Worm (Caenorhabditis elegans) whole organism, young adult: ENCODE measurements around the gene unc-22.

ENCODE experiments used
- B0261.1 ChIP-seq: sonication (generic microtip); optimal IDR thresholded peaks from 2 replicates; lab custom pipeline; 2016; ENCODE audit warnings: mild to moderate bottlenecking, missing genetic modification characterization, moderate library complexity, missing compliant biosample characterization
- F23B12.7 ChIP-seq: sonication (generic microtip); optimal IDR thresholded peaks from 2 replicates; lab custom pipeline; 2017; ENCODE audit warnings: missing genetic modification characterization, mild to moderate bottlenecking, missing compliant biosample characterization, antibody characterized with exemption, moderate library complexity; ENCODE audit not compliant: insufficient read depth
- F37B4.10 ChIP-seq: fragments of 200-800 bp; sonication (Bioruptor generic); IDR thresholded peaks from 2 replicates; pipeline ENCODE4 v1.3.6; 2022; ENCODE audit warnings: missing genetic modification characterization, missing compliant biosample characterization
- F55B11.4 ChIP-seq: sonication (generic microtip); optimal IDR thresholded peaks from 2 replicates; lab custom pipeline; 2016; ENCODE audit warnings: missing compliant biosample characterization, missing genetic modification characterization, borderline replicate concordance; ENCODE audit not compliant: insufficient read depth
- F57A8.1 ChIP-seq: fragments of 200-800 bp; sonication (Bioruptor generic); optimal IDR thresholded peaks from 2 replicates; lab custom pipeline; 2018; ENCODE audit warnings: mild to moderate bottlenecking, missing genetic modification characterization, moderate library complexity, missing compliant biosample characterization
- F57C9.4 ChIP-seq: sonication (generic microtip); optimal IDR thresholded peaks from 2 replicates; lab custom pipeline; 2017; ENCODE audit warnings: mild to moderate bottlenecking, missing genetic modification characterization, missing compliant biosample characterization
- K12H6.12 ChIP-seq: fragments of 200-800 bp; sonication (Bioruptor generic); optimal IDR thresholded peaks from 2 replicates; lab custom pipeline; 2018; ENCODE audit warnings: mild to moderate bottlenecking, missing genetic modification characterization, missing compliant biosample characterization
- ama-1 ChIP-seq, 3 experiments: fragments of 150-350 bp in 1 of 3; sonication (generic microtip) in 2 of 3; optimal IDR thresholded peaks; 2 replicates each; lab custom pipeline; 2014 to 2018; ENCODE audit warnings: missing biosample characterization in 2 of 3, missing genetic modification characterization in 2 of 3, missing genetic modification reagents in 2 of 3
- atf-7 ChIP-seq: sonication (generic microtip); optimal IDR thresholded peaks from 2 replicates; lab custom pipeline; 2017; ENCODE audit warnings: mild to moderate bottlenecking, missing genetic modification characterization, missing compliant biosample characterization
- attf-3 ChIP-seq: fragments of 200-800 bp; sonication (Bioruptor generic); conservative IDR thresholded peaks from 2 replicates; pipeline ENCODE4 v1.3.6; 2022; ENCODE audit warnings: missing genetic modification reagents, missing genetic modification characterization, missing compliant biosample characterization
- attf-6 ChIP-seq: fragments of 200-800 bp; sonication (Bioruptor generic); IDR thresholded peaks from 2 replicates; pipeline ENCODE4 v1.3.6; 2022; ENCODE audit warnings: missing genetic modification reagents, missing genetic modification characterization, missing compliant biosample characterization
- ccch-3 ChIP-seq: fragments of 200-800 bp; sonication (Bioruptor generic); optimal IDR thresholded peaks from 2 replicates; lab custom pipeline; 2018; ENCODE audit warnings: mild to moderate bottlenecking, missing genetic modification characterization, missing compliant biosample characterization
- cebp-1 ChIP-seq, 2 experiments: fragments of 200-800 bp in 1 of 2; sonication (Bioruptor generic) in 1 of 2; sonication (generic microtip) in 1 of 2; IDR thresholded peaks in 1 of 2; optimal IDR thresholded peaks in 1 of 2; 2 replicates each; pipeline versions ENCODE4 v1.3.6 to Lab custom; 2017 to 2022; ENCODE audit warnings: missing compliant biosample characterization in 2 of 2, missing genetic modification characterization in 2 of 2, mild to moderate bottlenecking in 1 of 2, missing genetic modification reagents in 1 of 2, moderate library complexity in 1 of 2
- cebp-2 ChIP-seq: fragments of 200-800 bp; sonication (Bioruptor generic); IDR thresholded peaks from 2 replicates; pipeline ENCODE4 v1.3.6; 2022; ENCODE audit warnings: missing genetic modification characterization, missing compliant biosample characterization
- ekl-4 ChIP-seq: fragments of 200-800 bp; sonication (Bioruptor generic); IDR thresholded peaks from 2 replicates; pipeline ENCODE4 v1.3.6; 2022; ENCODE audit warnings: missing genetic modification reagents, missing genetic modification characterization, missing compliant biosample characterization
- gei-17 ChIP-seq: fragments of 200-800 bp; sonication (Bioruptor generic); optimal IDR thresholded peaks from 2 replicates; lab custom pipeline; 2018; ENCODE audit warnings: mild to moderate bottlenecking, missing genetic modification characterization, missing compliant biosample characterization
- hlh-12 ChIP-seq: sonication (generic microtip); optimal IDR thresholded peaks from 2 replicates; lab custom pipeline; 2016; ENCODE audit warnings: missing genetic modification characterization, missing compliant biosample characterization
- hmg-1.2 ChIP-seq: fragments of 200-800 bp; sonication (Bioruptor generic); IDR thresholded peaks from 2 replicates; pipeline ENCODE4 v1.3.6; 2022; ENCODE audit warnings: missing genetic modification reagents, missing genetic modification characterization, missing compliant biosample characterization
- hsf-1 ChIP-seq: fragments of 200-800 bp; sonication (Bioruptor generic); IDR thresholded peaks from 2 replicates; pipeline ENCODE4 v1.3.6; 2022; ENCODE audit warnings: missing genetic modification reagents, missing genetic modification characterization, missing compliant biosample characterization
- lag-1 ChIP-seq: fragments of 200-800 bp; sonication (Bioruptor generic); IDR thresholded peaks from 2 replicates; pipeline ENCODE4 v1.3.6; 2022; ENCODE audit warnings: missing genetic modification reagents, missing genetic modification characterization, missing compliant biosample characterization
- lin-26 ChIP-seq: fragments of 200-800 bp; sonication (Bioruptor generic); IDR thresholded peaks from 2 replicates; pipeline ENCODE4 v1.3.6; 2022; ENCODE audit warnings: missing genetic modification reagents, missing genetic modification characterization, missing compliant biosample characterization
- lin-54 ChIP-seq: fragments of 200-800 bp; sonication (Bioruptor generic); optimal IDR thresholded peaks from 2 replicates; lab custom pipeline; 2018; ENCODE audit warnings: mild to moderate bottlenecking, missing genetic modification characterization, missing compliant biosample characterization
- madf-10 ChIP-seq: sonication (generic microtip); optimal IDR thresholded peaks from 2 replicates; lab custom pipeline; 2016; ENCODE audit warnings: mild to moderate bottlenecking, missing genetic modification characterization, missing compliant biosample characterization
- mel-28 ChIP-seq: sonication (generic microtip); optimal IDR thresholded peaks from 2 replicates; lab custom pipeline; 2016; ENCODE audit warnings: borderline replicate concordance, mild to moderate bottlenecking, missing genetic modification characterization, missing compliant biosample characterization
- mxl-1 ChIP-seq: sonication (generic microtip); optimal IDR thresholded peaks from 2 replicates; lab custom pipeline; 2016; ENCODE audit warnings: missing genetic modification characterization, missing compliant biosample characterization
- nfya-2 ChIP-seq: fragments of 200-800 bp; sonication (Bioruptor generic); IDR thresholded peaks from 2 replicates; pipeline ENCODE4 v1.3.6; 2022; ENCODE audit warnings: missing genetic modification reagents, missing genetic modification characterization, missing compliant biosample characterization
- nhr-27 ChIP-seq: fragments of 200-800 bp; sonication (Bioruptor generic); optimal IDR thresholded peaks from 2 replicates; lab custom pipeline; 2018; ENCODE audit warnings: mild to moderate bottlenecking, missing genetic modification characterization, moderate library complexity, missing compliant biosample characterization
- nhr-90 ChIP-seq: sonication (generic microtip); optimal IDR thresholded peaks from 2 replicates; lab custom pipeline; 2016; ENCODE audit warnings: missing genotype, mild to moderate bottlenecking, missing genetic modification characterization, missing compliant biosample characterization
- pha-4 ChIP-seq: fragments of 150-350 bp; sonication (generic microtip); optimal IDR thresholded peaks from 2 replicates; lab custom pipeline; 2014; ENCODE audit warnings: missing biosample characterization, missing genetic modification reagents, missing genetic modification characterization
- repo-1 ChIP-seq: sonication (generic microtip); optimal IDR thresholded peaks from 2 replicates; lab custom pipeline; 2017; ENCODE audit warnings: mild to moderate bottlenecking, missing genetic modification characterization, missing compliant biosample characterization
- rpc-1 ChIP-seq, 2 experiments: fragments of 150-350 bp in 1 of 2; sonication (generic microtip) in 1 of 2; optimal IDR thresholded peaks; 2 replicates each; lab custom pipeline; 2014 to 2018; ENCODE audit warnings: missing biosample characterization in 1 of 2, missing genetic modification characterization in 1 of 2, missing genetic modification reagents in 1 of 2, missing genotype in 1 of 2
- snpc-4 ChIP-seq, 5 experiments: fragments of 150-350 bp in 1 of 5; sonication (generic microtip) in 4 of 5; optimal IDR thresholded peaks; 2 replicates each; lab custom pipeline; 2014 to 2018; ENCODE audit warnings: missing genetic modification characterization in 5 of 5, missing biosample characterization in 3 of 5, antibody characterized with exemption in 2 of 5, mild to moderate bottlenecking in 2 of 5, missing compliant biosample characterization in 2 of 5, missing genotype in 2 of 5, moderate library complexity in 2 of 5, missing genetic modification reagents in 1 of 5
- somi-1 ChIP-seq: fragments of 200-800 bp; sonication (Bioruptor generic); optimal IDR thresholded peaks from 2 replicates; lab custom pipeline; 2018; ENCODE audit warnings: mild to moderate bottlenecking, missing genetic modification characterization, missing compliant biosample characterization
- sptf-2 ChIP-seq: fragments of 200-800 bp; sonication (Bioruptor generic); optimal IDR thresholded peaks from 2 replicates; lab custom pipeline; 2018; ENCODE audit warnings: mild to moderate bottlenecking, missing genetic modification characterization, missing compliant biosample characterization
- tbp1 ChIP-seq: fragments of 200-800 bp; sonication (Bioruptor generic); optimal IDR thresholded peaks from 2 replicates; lab custom pipeline; 2018; ENCODE audit warnings: mild to moderate bottlenecking, missing genetic modification characterization, missing compliant biosample characterization
- unc-130 ChIP-seq: sonication (generic microtip); optimal IDR thresholded peaks from 2 replicates; lab custom pipeline; 2016; ENCODE audit warnings: missing genetic modification reagents, missing genetic modification characterization, missing compliant biosample characterization
- xnd-1 ChIP-seq: sonication (generic microtip); optimal IDR thresholded peaks from 2 replicates; lab custom pipeline; 2016; ENCODE audit warnings: missing genotype, missing genetic modification reagents, missing genetic modification characterization, missing compliant biosample characterization
- zfh-2 ChIP-seq: fragments of 200-800 bp; sonication (Bioruptor generic); conservative IDR thresholded peaks from 2 replicates; pipeline ENCODE4 v1.3.6; 2022; ENCODE audit warnings: missing genetic modification reagents, missing genetic modification characterization, missing compliant biosample characterization
- zim-3 ChIP-seq: sonication (generic microtip); optimal IDR thresholded peaks from 2 replicates; lab custom pipeline; 2017; ENCODE audit warnings: mild to moderate bottlenecking, missing genetic modification characterization, moderate library complexity, missing compliant biosample characterization

unc-22 gene

DNA sequence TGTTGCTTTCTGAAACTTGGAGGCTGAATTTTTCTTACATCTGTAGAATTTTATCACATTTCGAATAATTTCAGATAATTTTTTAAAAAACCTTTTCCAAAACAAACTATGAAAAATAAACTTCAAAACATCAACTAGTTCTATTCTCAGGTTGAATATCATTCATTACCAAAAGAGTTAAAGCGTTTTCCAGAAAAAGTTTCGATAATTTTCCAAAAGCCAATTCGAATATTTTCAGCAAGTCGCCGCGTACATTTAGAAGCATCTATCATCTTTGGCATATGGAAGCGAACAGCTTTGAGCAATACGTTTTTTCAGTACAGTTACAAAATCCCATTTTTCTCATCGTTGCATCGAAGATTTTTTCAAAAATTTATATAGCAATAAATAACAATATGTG, 26.1 kb upstream of the unc-22 start (continued):
- TF ChIP-seq attf-3 (GFP tag; lab: Robert Waterston, UW) (no peak), somi-1 (no peak), hmg-1.2 (GFP tag; lab: Robert Waterston, UW) (0 out of 2 replicates have a peak, but pooled peaks have one; percentile 8), repo-1 (tag; lab: Kevin White, UChicago) (peak; percentile 76), K12H6.12 (tag; lab: Kevin White, UChicago) (no peak), hlh-12 (no peak), hsf-1 (GFP tag; lab: Robert Waterston, UW) (no peak), nhr-90 (tag; lab: Kevin White, UChicago) (no peak), xnd-1 (tag; lab: Kevin White, UChicago) (no peak), pha-4 (tag; lab: Kevin White, UChicago) (no peak), zim-3 (tag; lab: Kevin White, UChicago) (no peak), lin-54 (GFP tag; lab: Kevin White, UChicago) (peak; percentile 4), cebp-2 (GFP tag; lab: Robert Waterston, UW) (no peak), F55B11.4 (tag; lab: Kevin White, UChicago) (no peak), cebp-1 (GFP tag; IDR thresholded peaks at IDR 0.05; lab: Robert Waterston, UW) (no peak), cebp-1 (tag; optimal IDR thresholded peaks at IDR 0.05; lab: Kevin White, UChicago) (peak; percentile 63), gei-17 (peak; percentile 41), nhr-27 (no peak), nfya-2 (no peak), ccch-3 (GFP tag; lab: Kevin White, UChicago) (no peak), mel-28 (no peak), F37B4.10 (GFP tag; lab: Robert Waterston, UW) (no peak), rpc-1 (optimal IDR thresholded peaks at IDR 0.05; lab: Kevin White, UChicago) (no peak), rpc-1 (tag; optimal IDR thresholded peaks at IDR 0.05; lab: Kevin White, UChicago) (no peak), F57C9.4 (tag; lab: Kevin White, UChicago) (no peak), unc-130 (GFP tag; lab: Kevin White, UChicago) (no peak), tbp1 (GFP tag; lab: Kevin White, UChicago) (no peak), B0261.1 (tag; lab: Kevin White, UChicago) (no peak)
- TF ChIP-seq, all 124 proteins: peak for 12

DNA sequence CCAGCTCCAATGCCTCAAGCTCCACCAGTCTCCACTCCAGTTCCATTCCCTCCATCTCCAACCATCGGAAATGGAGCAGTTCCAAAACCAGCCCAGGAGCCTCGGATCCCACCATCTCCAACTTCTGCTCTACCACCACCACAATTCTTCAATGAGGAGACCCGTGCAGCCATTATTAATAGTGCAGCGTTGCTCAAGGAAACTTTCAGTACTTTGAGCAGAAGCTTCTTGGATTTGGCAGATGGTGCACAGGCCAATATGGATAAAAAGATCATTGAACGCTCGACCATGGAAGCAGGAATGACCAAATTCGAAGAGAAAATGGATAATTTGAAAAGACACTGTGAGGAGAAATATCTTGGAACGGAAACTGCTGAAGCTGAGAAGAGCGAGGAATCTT, 24.6 kb upstream of the unc-22 start:
- TF ChIP-seq madf-10 (tag; lab: Kevin White, UChicago) (no peak), nfya-2 (no peak), sptf-2 (GFP tag; lab: Kevin White, UChicago) (no peak), lin-26 (0 out of 2 replicates have a peak, but pooled peaks have one; percentile 8), zfh-2 (GFP tag; lab: Robert Waterston, UW) (0 out of 2 replicates have a peak, but pooled peaks have one; percentile 4)
- TF ChIP-seq, all 124 proteins: peak for 2

DNA sequence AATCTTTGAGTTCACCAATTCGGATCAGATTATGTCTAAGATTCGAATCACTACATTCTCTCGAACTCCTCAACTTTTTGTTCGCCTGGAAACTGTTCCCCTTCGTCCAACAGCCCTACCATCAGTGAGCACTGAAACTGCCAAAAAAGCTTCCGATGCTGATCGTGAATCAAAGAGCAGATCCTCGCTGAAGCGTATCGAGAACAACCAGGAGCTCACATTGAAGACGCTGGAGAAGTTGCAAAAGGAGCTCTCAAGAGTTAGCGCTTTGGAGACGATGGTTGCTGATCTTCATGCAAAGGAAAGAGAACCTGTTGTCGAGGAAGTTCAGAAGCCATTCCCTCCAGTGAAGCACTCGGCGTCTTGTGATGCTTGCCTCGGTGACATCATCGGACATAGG, 24.0 kb upstream of the unc-22 start:
- TF ChIP-seq snpc-4 (GFP tag; optimal IDR thresholded peaks at IDR 0.05; lab: Kevin White, UChicago) (no peak), snpc-4 (tag; optimal IDR thresholded peaks at IDR 0.05; lab: Kevin White, UChicago) (no peak), ama-1 (optimal IDR thresholded peaks at IDR 0.05; lab: Kevin White, UChicago) (peak; percentile 59), ama-1 (GFP tag; optimal IDR thresholded peaks at IDR 0.05; lab: Kevin White, UChicago) (no peak), ekl-4 (GFP tag; lab: Robert Waterston, UW) (0 out of 2 replicates have a peak, but pooled peaks have one; percentile 12), atf-7 (tag; lab: Kevin White, UChicago) (no peak), cebp-2 (GFP tag; lab: Robert Waterston, UW) (peak; percentile 19; the same call in 1 of the 2 replicates), F57A8.1 (GFP tag; lab: Kevin White, UChicago) (no peak), K12H6.12 (tag; lab: Kevin White, UChicago) (no peak), lag-1 (GFP tag; lab: Robert Waterston, UW) (no peak), xnd-1 (tag; lab: Kevin White, UChicago) (no peak), F23B12.7 (tag; lab: Kevin White, UChicago) (no peak), attf-6 (0 out of 2 replicates have a peak, but pooled peaks have one; percentile 35), mxl-1 (tag; lab: Kevin White, UChicago) (no peak), zfh-2 (GFP tag; lab: Robert Waterston, UW) (0 out of 2 replicates have a peak, but pooled peaks have one; percentile 12)
- TF ChIP-seq, all 124 proteins: peak for 5
